Worm (Caenorhabditis elegans) whole organism, L3 larva: ENCODE measurements around the gene F49C12.6.

ENCODE experiments used
- R02D3.7 ChIP-seq: fragments of 150-350 bp; optimal IDR thresholded peaks from 2 replicates; lab custom pipeline; 2014; ENCODE audit warnings: missing biosample characterization, missing genetic modification characterization
- ZK546.5 ChIP-seq: sonication (generic microtip); optimal IDR thresholded peaks from 2 replicates; lab custom pipeline; 2017; ENCODE audit warnings: missing biosample characterization, missing genetic modification characterization
- aly-2 ChIP-seq: fragments of 150-350 bp; optimal IDR thresholded peaks from 2 replicates; lab custom pipeline; 2014; ENCODE audit warnings: missing biosample characterization, missing genetic modification characterization
- ceh-16 ChIP-seq: sonication (generic microtip); optimal IDR thresholded peaks from 2 replicates; lab custom pipeline; 2017; ENCODE audit warnings: missing biosample characterization, missing genetic modification characterization
- ceh-28 ChIP-seq: fragments of 150-350 bp; optimal IDR thresholded peaks from 2 replicates; lab custom pipeline; 2014; ENCODE audit warnings: missing biosample characterization, missing genetic modification reagents, missing genetic modification characterization
- ceh-9 ChIP-seq: sonication (generic microtip); optimal IDR thresholded peaks from 2 replicates; lab custom pipeline; 2018; ENCODE audit warnings: missing biosample characterization, missing genetic modification characterization
- daf-12 ChIP-seq: fragments of 150-350 bp; optimal IDR thresholded peaks from 2 replicates; lab custom pipeline; 2014; ENCODE audit warnings: missing biosample characterization, missing genetic modification reagents, missing genetic modification characterization
- egl-27 ChIP-seq: sonication (generic microtip); optimal IDR thresholded peaks from 4 replicates; lab custom pipeline; 2017; ENCODE audit warnings: missing biosample characterization, missing genetic modification reagents, missing genetic modification characterization
- egl-5 ChIP-seq: fragments of 150-350 bp; optimal IDR thresholded peaks from 2 replicates; lab custom pipeline; 2017; ENCODE audit warnings: missing biosample characterization, missing genetic modification reagents, missing genetic modification characterization, inconsistent platforms
- elt-1 ChIP-seq: fragments of 150-350 bp; optimal IDR thresholded peaks from 2 replicates; lab custom pipeline; 2014; ENCODE audit warnings: missing biosample characterization, missing genetic modification characterization
- elt-2 ChIP-seq: sonication (generic microtip); optimal IDR thresholded peaks from 2 replicates; lab custom pipeline; 2016; ENCODE audit warnings: missing genetic modification reagents, mild to moderate bottlenecking, missing genetic modification characterization, missing compliant biosample characterization
- elt-3 ChIP-seq, 3 experiments: fragments of 150-350 bp in 1 of 3; sonication (generic microtip) in 2 of 3; optimal IDR thresholded peaks; 2 replicates in 2 of 3; 4 replicates in 1 of 3; lab custom pipeline; 2014 to 2017; ENCODE audit warnings: missing biosample characterization in 3 of 3, missing genetic modification characterization in 3 of 3
- fkh-10 ChIP-seq: sonication (generic microtip); optimal IDR thresholded peaks from 2 replicates; lab custom pipeline; 2017; ENCODE audit warnings: missing biosample characterization, missing genetic modification reagents, missing genetic modification characterization
- fkh-2 ChIP-seq: fragments of 150-350 bp; optimal IDR thresholded peaks from 2 replicates; lab custom pipeline; 2014; ENCODE audit warnings: missing biosample characterization, missing genetic modification reagents, missing genetic modification characterization
- fos-1 ChIP-seq: fragments of 150-350 bp; optimal IDR thresholded peaks from 2 replicates; lab custom pipeline; 2014; ENCODE audit warnings: missing biosample characterization, missing genetic modification characterization
- hmg-11 ChIP-seq: sonication (generic microtip); optimal IDR thresholded peaks from 2 replicates; lab custom pipeline; 2016; ENCODE audit warnings: missing genetic modification characterization, missing compliant biosample characterization
- jun-1 ChIP-seq: fragments of 150-350 bp; optimal IDR thresholded peaks from 2 replicates; lab custom pipeline; 2014; ENCODE audit warnings: missing biosample characterization, missing genetic modification reagents, missing genetic modification characterization
- lin-15B ChIP-seq: fragments of 150-350 bp; optimal IDR thresholded peaks from 2 replicates; lab custom pipeline; 2014; ENCODE audit warnings: missing biosample characterization, missing genetic modification characterization
- lsy-12 ChIP-seq: sonication (generic microtip); optimal IDR thresholded peaks from 2 replicates; lab custom pipeline; 2016; ENCODE audit warnings: mild to moderate bottlenecking, missing genetic modification characterization, missing compliant biosample characterization
- mdl-1 ChIP-seq: fragments of 150-350 bp; optimal IDR thresholded peaks from 2 replicates; lab custom pipeline; 2014; ENCODE audit warnings: missing biosample characterization, missing genetic modification characterization
- nfya-1 ChIP-seq: sonication (generic microtip); optimal IDR thresholded peaks from 2 replicates; lab custom pipeline; 2017; ENCODE audit warnings: missing genetic modification characterization, mild to moderate bottlenecking, missing compliant biosample characterization, antibody characterized with exemption, moderate library complexity; ENCODE audit not compliant: insufficient read depth
- nhr-11 ChIP-seq: fragments of 150-350 bp; optimal IDR thresholded peaks from 2 replicates; lab custom pipeline; 2014; ENCODE audit warnings: missing biosample characterization, missing genetic modification characterization
- nhr-12 ChIP-seq: fragments of 150-350 bp; optimal IDR thresholded peaks from 2 replicates; lab custom pipeline; 2014; ENCODE audit warnings: missing biosample characterization, missing genetic modification characterization
- nhr-237 ChIP-seq: fragments of 150-350 bp; optimal IDR thresholded peaks from 2 replicates; lab custom pipeline; 2014; ENCODE audit warnings: missing biosample characterization, missing genetic modification characterization
- nhr-25 ChIP-seq: sonication (generic microtip); optimal IDR thresholded peaks from 2 replicates; lab custom pipeline; 2017; ENCODE audit warnings: missing biosample characterization, missing genetic modification characterization
- nhr-28 ChIP-seq: fragments of 150-350 bp; optimal IDR thresholded peaks from 2 replicates; lab custom pipeline; 2014; ENCODE audit warnings: missing biosample characterization, missing genetic modification characterization
- nhr-43 ChIP-seq: sonication (generic microtip); optimal IDR thresholded peaks from 2 replicates; lab custom pipeline; 2016; ENCODE audit warnings: mild to moderate bottlenecking, missing genetic modification characterization, missing compliant biosample characterization; ENCODE audit not compliant: poor library complexity, severe bottlenecking
- nhr-67 ChIP-seq: fragments of 150-350 bp; optimal IDR thresholded peaks from 2 replicates; lab custom pipeline; 2014; ENCODE audit warnings: missing biosample characterization, missing genetic modification characterization
- nhr-76 ChIP-seq: fragments of 150-350 bp; sonication (generic microtip); optimal IDR thresholded peaks from 5 replicates; lab custom pipeline; 2014; ENCODE audit warnings: missing biosample characterization, missing genetic modification characterization
- pha-4 ChIP-seq: fragments of 150-350 bp; optimal IDR thresholded peaks from 2 replicates; lab custom pipeline; 2014; ENCODE audit warnings: missing biosample characterization, missing genetic modification reagents, missing genetic modification characterization
- pqm-1 ChIP-seq: fragments of 150-350 bp; optimal IDR thresholded peaks from 2 replicates; lab custom pipeline; 2017; ENCODE audit warnings: missing biosample characterization, missing genetic modification characterization, inconsistent platforms
- skn-1 ChIP-seq: fragments of 150-350 bp; optimal IDR thresholded peaks from 2 replicates; lab custom pipeline; 2014; ENCODE audit warnings: missing biosample characterization, missing genetic modification characterization
- snpc-4 ChIP-seq: fragments of 150-350 bp; optimal IDR thresholded peaks from 2 replicates; lab custom pipeline; 2014; ENCODE audit warnings: missing biosample characterization, missing genetic modification characterization
- tbx-2 ChIP-seq: sonication (generic microtip); optimal IDR thresholded peaks from 2 replicates; lab custom pipeline; 2016; ENCODE audit warnings: mild to moderate bottlenecking, missing genetic modification characterization, missing compliant biosample characterization
- unc-39 ChIP-seq: sonication (generic microtip); optimal IDR thresholded peaks from 4 replicates; lab custom pipeline; 2017; ENCODE audit warnings: missing biosample characterization, missing genetic modification characterization
- zag-1 ChIP-seq: fragments of 150-350 bp; optimal IDR thresholded peaks from 2 replicates; lab custom pipeline; 2014; ENCODE audit warnings: missing biosample characterization, missing genetic modification characterization

F49C12.6 gene

DNA sequence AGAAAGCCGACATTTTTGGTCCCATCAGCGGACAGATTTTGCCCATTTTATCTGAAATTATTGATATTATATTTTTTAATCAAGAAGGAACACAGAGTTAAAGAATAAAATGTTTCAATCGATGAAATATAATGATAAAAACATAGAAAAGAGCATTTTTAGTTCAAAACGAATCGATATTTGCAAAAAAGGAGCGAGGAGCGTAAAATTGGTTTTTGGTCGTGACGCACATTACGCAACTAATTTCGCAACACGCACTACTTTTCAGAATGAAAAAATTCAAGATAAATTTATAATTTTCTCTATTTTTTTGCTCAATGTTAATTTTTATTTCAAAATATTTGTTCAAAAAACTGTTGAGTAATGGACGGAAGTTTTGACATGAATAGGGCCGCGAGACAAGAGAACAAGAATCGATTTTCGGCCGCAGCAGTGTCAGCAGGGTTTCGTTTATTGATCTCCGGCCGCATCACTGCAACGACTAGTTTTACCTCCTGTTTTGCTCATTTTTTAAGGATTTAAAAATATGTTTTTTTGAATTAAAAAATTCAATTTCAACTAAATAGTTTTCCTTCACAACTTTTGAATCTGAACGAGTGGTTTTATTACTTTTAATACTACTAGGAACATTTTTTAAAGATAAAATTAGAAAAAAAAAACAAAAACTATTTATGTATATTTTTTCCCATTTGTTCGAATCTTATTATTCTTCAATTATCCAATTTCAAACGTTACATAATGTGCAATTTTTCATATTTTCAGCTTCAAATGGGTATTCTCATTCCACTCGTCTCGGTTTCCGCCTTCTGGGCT, 12.4 kb upstream of the F49C12.6 start, which contains the start of the genes F49C12.12 and vha-17 (continued):
- no peak for TF ChIP-seq elt-3 (tag; optimal IDR thresholded peaks at IDR 0.05; lab: Kevin White, UChicago)
- no peak for TF ChIP-seq nhr-76 (tag; lab: Kevin White, UChicago)
- TF ChIP-seq fos-1 (tag; lab: Kevin White, UChicago), result no peak
- no peak for TF ChIP-seq nhr-25 (tag; lab: Kevin White, UChicago)
- no peak for TF ChIP-seq egl-5
- no peak for TF ChIP-seq nhr-12 (tag; lab: Kevin White, UChicago)
- no peak for TF ChIP-seq nhr-237 (tag; lab: Kevin White, UChicago)
- no peak for TF ChIP-seq R02D3.7 (tag; lab: Kevin White, UChicago)
- no peak for TF ChIP-seq nhr-43 (tag; lab: Kevin White, UChicago)
- TF ChIP-seq ceh-16 (tag; lab: Kevin White, UChicago), result no peak

DNA sequence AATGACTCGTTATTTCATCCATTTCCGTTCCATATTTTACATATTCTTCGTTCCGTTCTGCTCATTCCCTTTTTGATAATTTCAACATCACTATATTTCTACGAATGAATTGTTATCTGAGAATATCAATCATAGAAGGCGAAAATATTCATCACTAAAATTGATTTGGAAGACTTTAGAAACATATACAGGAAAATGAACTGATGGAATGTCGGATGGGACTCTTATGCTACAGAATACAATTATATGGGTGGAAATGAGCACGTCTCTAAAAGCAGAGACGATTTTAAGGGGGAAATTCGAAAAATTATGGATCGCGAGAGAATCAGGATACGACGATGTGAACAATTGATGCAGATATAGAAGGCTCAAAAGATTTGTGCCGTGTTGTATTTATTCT, 11.1 kb upstream of the F49C12.6 start:
- no peak for TF ChIP-seq unc-39 (tag; lab: Kevin White, UChicago)
- no peak for TF ChIP-seq nhr-237 (tag; lab: Kevin White, UChicago)
- no peak for TF ChIP-seq nhr-28
- TF ChIP-seq R02D3.7 (tag; lab: Kevin White, UChicago), result no peak
- TF ChIP-seq ceh-28, result no peak
- TF ChIP-seq nhr-11 (tag; lab: Kevin White, UChicago), result no peak
- no peak for TF ChIP-seq egl-5
- no peak for TF ChIP-seq aly-2 (tag; lab: Kevin White, UChicago)
- TF ChIP-seq elt-2, result no peak
- no peak for TF ChIP-seq fkh-10 (GFP tag; lab: Kevin White, UChicago)
- TF ChIP-seq ceh-9, result no peak
- TF ChIP-seq tbx-2 (tag; lab: Kevin White, UChicago), result no peak
- no peak for TF ChIP-seq lsy-12 (tag; lab: Kevin White, UChicago)
- TF ChIP-seq nhr-43 (tag; lab: Kevin White, UChicago), result no peak
- TF ChIP-seq hmg-11 (tag; lab: Kevin White, UChicago), result no peak
- no peak for TF ChIP-seq ZK546.5 (tag; lab: Kevin White, UChicago)
- TF ChIP-seq egl-27 (tag; lab: Kevin White, UChicago), result no peak
- TF ChIP-seq daf-12 (tag; lab: Kevin White, UChicago), result no peak
- no peak for TF ChIP-seq nhr-12 (tag; lab: Kevin White, UChicago)
- TF ChIP-seq snpc-4 (tag; lab: Kevin White, UChicago), result no peak

DNA sequence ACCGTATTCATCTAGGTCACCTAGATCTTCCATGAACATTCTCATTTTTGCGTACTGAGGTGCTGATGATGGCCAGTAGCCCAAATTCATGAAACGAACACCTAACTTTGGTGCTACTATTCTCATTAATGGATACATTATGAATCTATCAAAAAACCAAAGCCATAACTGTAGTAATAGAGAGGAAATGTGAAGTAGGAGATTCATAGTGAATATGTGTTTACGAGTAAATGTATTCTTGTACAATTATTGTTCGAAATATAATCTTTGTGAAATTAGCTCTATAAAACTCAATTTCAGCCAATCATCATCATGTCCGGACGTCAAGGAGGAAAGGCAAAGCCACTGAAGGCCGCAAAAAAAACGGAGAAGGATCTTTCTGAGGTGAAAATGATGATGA, 10.2 kb upstream of the F49C12.6 start, which contains the start of the genes F49C12.11 and nemt-1:
F49C12.11 (plus strand) TSS at position 301 of the 400 bp plus-strand sequence.
nemt-1 (minus strand) TSS at position 360 of the 400 bp plus-strand sequence.
- no peak for TF ChIP-seq unc-39 (tag; lab: Kevin White, UChicago)
- TF ChIP-seq aly-2 (tag; lab: Kevin White, UChicago), result no peak
- no peak for TF ChIP-seq lin-15B (tag; lab: Kevin White, UChicago)

DNA sequence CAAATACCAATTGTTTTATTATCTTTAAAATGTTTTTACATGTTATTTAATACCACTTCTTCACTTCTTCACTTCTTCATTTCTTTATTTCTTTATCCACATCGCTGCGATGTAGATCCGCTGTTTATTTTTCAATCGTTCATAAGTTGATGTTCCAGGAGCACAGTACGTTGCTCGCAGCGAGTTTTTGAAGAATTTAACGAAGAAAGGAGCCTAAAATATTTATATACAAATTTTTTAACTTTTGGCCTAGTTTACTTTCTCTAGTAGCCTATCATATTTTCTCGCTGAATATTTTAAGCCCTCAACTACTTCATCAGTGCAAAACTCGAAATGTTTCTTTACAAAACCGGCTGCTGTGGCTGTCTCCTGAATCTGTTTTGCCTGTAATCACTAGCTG, 9.3 kb upstream of the F49C12.6 start:
- TF ChIP-seq skn-1 (tag; lab: Kevin White, UChicago), result no peak
- no peak for TF ChIP-seq zag-1 (tag; lab: Kevin White, UChicago)
- no peak for TF ChIP-seq pqm-1 (tag; lab: Kevin White, UChicago)
- TF ChIP-seq ZK546.5 (tag; lab: Kevin White, UChicago), result no peak
- no peak for TF ChIP-seq pha-4 (tag; lab: Kevin White, UChicago)
- no peak for TF ChIP-seq nhr-67 (tag; lab: Kevin White, UChicago)
- no peak for TF ChIP-seq ceh-28
- no peak for TF ChIP-seq fkh-2 (tag; lab: Kevin White, UChicago)
- no peak for TF ChIP-seq nfya-1 (tag; lab: Kevin White, UChicago)
- TF ChIP-seq nhr-237 (tag; lab: Kevin White, UChicago), result no peak
- no peak for TF ChIP-seq elt-1 (tag; lab: Kevin White, UChicago)
- TF ChIP-seq mdl-1 (tag; lab: Kevin White, UChicago), result no peak
- TF ChIP-seq lsy-12 (tag; lab: Kevin White, UChicago), result no peak
- no peak for TF ChIP-seq nhr-25 (tag; lab: Kevin White, UChicago)
- TF ChIP-seq hmg-11 (tag; lab: Kevin White, UChicago), result no peak
- no peak for TF ChIP-seq egl-5
- no peak for TF ChIP-seq elt-2
- TF ChIP-seq jun-1 (tag; lab: Kevin White, UChicago), result no peak
- TF ChIP-seq ceh-9, result no peak
